Fruit fly (Drosophila melanogaster): ENCODE data around the gene Ets65A.

Gene Ets65A

DNA sequence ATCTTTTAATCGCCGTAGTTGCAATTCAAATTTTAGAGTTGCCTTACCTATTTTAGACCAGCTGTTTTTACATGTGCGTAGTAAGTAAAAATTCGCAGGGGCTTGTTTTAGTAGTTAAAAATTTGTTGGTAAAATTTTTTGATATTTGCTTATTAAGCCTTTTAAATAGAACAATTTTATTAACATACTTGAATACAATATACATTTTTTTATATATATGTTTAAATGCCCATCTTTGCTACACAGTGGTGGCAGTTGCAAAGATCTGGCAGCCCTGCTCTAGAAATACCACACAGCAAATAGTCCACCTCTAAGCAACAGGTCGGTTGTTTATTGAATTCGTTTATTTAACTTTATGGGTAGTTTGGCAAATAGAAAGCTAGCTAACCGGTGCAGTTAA lies 2.7 kb upstream of the Ets65A start, which contains the start of the genes CG10467 and loj (continued):
- TF ChIP-seq CG42726 (GFP tag; IDR thresholded peaks at IDR 0.05; ENCODE audit: partially characterized antibody) (peak; percentile 53; the same call in 1 of the 2 replicates), dmrt11E (tag; optimal IDR thresholded peaks at IDR 0.05) (peak; percentile 98), CG13123 (GFP tag; optimal IDR thresholded peaks at IDR 0.05) (peak; percentile 92), twi (tag; optimal IDR thresholded peaks at IDR 0.05) (peak; percentile 94), slp2 (GFP tag; optimal IDR thresholded peaks at IDR 0.05) (peak; percentile 72), sna (GFP tag; IDR thresholded peaks at IDR 0.05; ENCODE audit: partially characterized antibody) (peak; percentile 84), CG6683 (GFP tag; optimal IDR thresholded peaks at IDR 0.05) (peak; percentile 72), cato (GFP tag; optimal IDR thresholded peaks at IDR 0.05; ENCODE audit: borderline replicate concordance) (peak; percentile 94), Aef1 (GFP tag; IDR thresholded peaks at IDR 0.05) (peak; percentile 98), CG9876 (GFP tag; optimal IDR thresholded peaks at IDR 0.05) (peak; percentile 79), Hsf (GFP tag; optimal IDR thresholded peaks at IDR 0.05) (peak; percentile 94), Awh (GFP tag; IDR thresholded peaks at IDR 0.05) (peak; percentile 91), CG12391 (tag; optimal IDR thresholded peaks at IDR 0.05) (peak; percentile 97), tgo (GFP tag; IDR thresholded peaks at IDR 0.05) (peak; percentile 97), Six4 (GFP tag; optimal IDR thresholded peaks at IDR 0.05) (peak; percentile 92), Bdp1 (GFP tag; optimal IDR thresholded peaks at IDR 0.05) (peak; percentile 78), CG4820 (GFP tag; optimal IDR thresholded peaks at IDR 0.05) (peak; percentile 96), insv (GFP tag; optimal IDR thresholded peaks at IDR 0.05) (peak in 1 of 2 experiments; percentile 63), MBD-R2 (GFP tag; IDR thresholded peaks at IDR 0.05) (peak; percentile 99), ems (GFP tag; optimal IDR thresholded peaks at IDR 0.05) (peak; percentile 88), lilli (GFP tag; optimal IDR thresholded peaks at IDR 0.05) (peak; percentile 95), CG9932 (GFP tag; IDR thresholded peaks at IDR 0.05) (peak; percentile 99), CG18476 (GFP tag; optimal IDR thresholded peaks at IDR 0.05) (peak; percentile 83), lmd (GFP tag; IDR thresholded peaks at IDR 0.05) (peak; percentile 98), CG1529 (GFP tag; optimal IDR thresholded peaks at IDR 0.05) (peak; percentile 82), CG12104 (GFP tag; optimal IDR thresholded peaks at IDR 0.05) (peak; percentile 93), Dfd (GFP tag; optimal IDR thresholded peaks at IDR 0.05) (peak in 1 of 2 experiments; percentile 35), Rx (GFP tag; IDR thresholded peaks at IDR 0.05) (peak; percentile 94), exex (tag; optimal IDR thresholded peaks at IDR 0.05) (peak; percentile 81), CG3995 (GFP tag; optimal IDR thresholded peaks at IDR 0.05) (peak; percentile 63), nom (GFP tag; optimal IDR thresholded peaks at IDR 0.05) (no peak), Dref (GFP tag; IDR thresholded peaks at IDR 0.05) (peak; percentile 47), pum (GFP tag; optimal IDR thresholded peaks at IDR 0.05) (peak; percentile 83), NC2β (GFP tag; optimal IDR thresholded peaks at IDR 0.05) (peak; percentile 65), BEAF-32 (GFP tag; optimal IDR thresholded peaks at IDR 0.05) (peak; percentile 85), da (GFP tag; optimal IDR thresholded peaks at IDR 0.05) (peak; percentile 32), Deaf1 (tag; optimal IDR thresholded peaks at IDR 0.05) (peak; percentile 73), CG1602 (GFP tag; optimal IDR thresholded peaks at IDR 0.05) (peak; percentile 98), CG7928 (GFP tag; optimal IDR thresholded peaks at IDR 0.05) (peak; percentile 75), dan (GFP tag; IDR thresholded peaks at IDR 0.05) (peak; percentile 94), CG1792 (GFP tag; optimal IDR thresholded peaks at IDR 0.05) (peak; percentile 65), CG12219 (GFP tag; optimal IDR thresholded peaks at IDR 0.05) (peak; percentile 73), bcd (GFP tag; optimal IDR thresholded peaks at IDR 0.05) (peak; percentile 95), CG2712 (tag; optimal IDR thresholded peaks at IDR 0.05) (peak; percentile 95), lola (GFP tag; optimal IDR thresholded peaks at IDR 0.05) (peak in 1 of 3 experiments; percentile 97), NfI (GFP tag; optimal IDR thresholded peaks at IDR 0.05) (peak; percentile 94), bigmax (GFP tag; optimal IDR thresholded peaks at IDR 0.05) (no peak), B-H2 (GFP tag; optimal IDR thresholded peaks at IDR 0.05) (peak; percentile 94), CG3726 (GFP tag; IDR thresholded peaks at IDR 0.05) (peak; percentile 95; the same call in 2 of the 3 replicates), pros (GFP tag; optimal IDR thresholded peaks at IDR 0.05) (no peak), CG11247 (GFP tag; IDR thresholded peaks at IDR 0.05) (peak; percentile 97)
